Fruit fly (Drosophila melanogaster): ENCODE measurements around the gene CG2217.

The CG2217 gene

dm6 chr3R:30389096-30389495, 33.7 kb downstream of the CG2217 start:
- TF ChIP-seq Vsx2 (GFP tag; optimal IDR thresholded peaks at IDR 0.05; ENCODE audit: partially characterized antibody), result no peak
- TF ChIP-seq Hr78 (GFP tag; optimal IDR thresholded peaks at IDR 0.05), result no peak
- no peak for TF ChIP-seq Rel (GFP tag; optimal IDR thresholded peaks at IDR 0.05)
- no peak for TF ChIP-seq Rel (tag; optimal IDR thresholded peaks at IDR 0.05)
- no peak for TF ChIP-seq Hnf4 (GFP tag; optimal IDR thresholded peaks at IDR 0.05)
- no peak for TF ChIP-seq Dfd (GFP tag; optimal IDR thresholded peaks at IDR 0.05)
- no peak for TF ChIP-seq dsf (GFP tag; optimal IDR thresholded peaks at IDR 0.05; ENCODE audit: borderline replicate concordance)
- TF ChIP-seq psq (GFP tag; optimal IDR thresholded peaks at IDR 0.05), result no peak
- TF ChIP-seq dmrt93B (GFP tag; optimal IDR thresholded peaks at IDR 0.05), result no peak
- no peak for TF ChIP-seq Mio (GFP tag; optimal IDR thresholded peaks at IDR 0.05)
- no peak for TF ChIP-seq N (GFP tag; optimal IDR thresholded peaks at IDR 0.05)
- no peak for TF ChIP-seq CG9705 (GFP tag; optimal IDR thresholded peaks at IDR 0.05)
- TF ChIP-seq lola (GFP tag; optimal IDR thresholded peaks at IDR 0.05), result no peak
- TF ChIP-seq Hr83 (GFP tag; optimal IDR thresholded peaks at IDR 0.05; ENCODE audit: poor library complexity, severe bottlenecking), result peak; percentile 36
- TF ChIP-seq sv (GFP tag; optimal IDR thresholded peaks at IDR 0.05), result no peak
- peak; percentile 39 to 79 for TF ChIP-seq dl (GFP tag; optimal IDR thresholded peaks at IDR 0.05; ENCODE audit: insufficient read depth in 1 of 2, partially characterized antibody in 2 of 2)
- TF ChIP-seq fru (GFP tag; optimal IDR thresholded peaks at IDR 0.05), result no peak
- no peak for TF ChIP-seq woc (GFP tag; optimal IDR thresholded peaks at IDR 0.05)
- TF ChIP-seq GATAd (GFP tag; optimal IDR thresholded peaks at IDR 0.05), result no peak
- no peak for TF ChIP-seq rgr (GFP tag; optimal IDR thresholded peaks at IDR 0.05)
- TF ChIP-seq sage (GFP tag; optimal IDR thresholded peaks at IDR 0.05), result peak; percentile 53
- TF ChIP-seq Sp1 (GFP tag; optimal IDR thresholded peaks at IDR 0.05), result no peak
- peak; percentile 11 for TF ChIP-seq CrebA (GFP tag; optimal IDR thresholded peaks at IDR 0.05; ENCODE audit: borderline replicate concordance)
- TF ChIP-seq Myc (optimal IDR thresholded peaks at IDR 0.05), result no peak
- TF ChIP-seq Jra (GFP tag; optimal IDR thresholded peaks at IDR 0.05), result no peak
- TF ChIP-seq jim (GFP tag; optimal IDR thresholded peaks at IDR 0.05), result no peak
- no peak for TF ChIP-seq usp (GFP tag; optimal IDR thresholded peaks at IDR 0.05)
- TF ChIP-seq tai (GFP tag; optimal IDR thresholded peaks at IDR 0.05), result no peak
- TF ChIP-seq Dif (GFP tag; optimal IDR thresholded peaks at IDR 0.05; ENCODE audit: partially characterized antibody), result peak; percentile 83
- TF ChIP-seq h (GFP tag; optimal IDR thresholded peaks at IDR 0.05), result no peak
- TF ChIP-seq brk (GFP tag; optimal IDR thresholded peaks at IDR 0.05), result peak; percentile 29

dm6 chr3R:30388215-30388871, 34.4 kb downstream of the CG2217 start:
- no peak for TF ChIP-seq Hr78 (GFP tag; optimal IDR thresholded peaks at IDR 0.05)
- TF ChIP-seq tai (GFP tag; optimal IDR thresholded peaks at IDR 0.05), result peak; percentile 88
- peak; percentile 19 to 78 for TF ChIP-seq dl (GFP tag; optimal IDR thresholded peaks at IDR 0.05; ENCODE audit: insufficient read depth in 1 of 2, partially characterized antibody in 2 of 2)
- TF ChIP-seq jim (GFP tag; optimal IDR thresholded peaks at IDR 0.05), result no peak
- peak; percentile 95 for TF ChIP-seq woc (GFP tag; optimal IDR thresholded peaks at IDR 0.05)
- peak; percentile 60 for TF ChIP-seq dsf (GFP tag; optimal IDR thresholded peaks at IDR 0.05; ENCODE audit: borderline replicate concordance)
- TF ChIP-seq dmrt93B (GFP tag; optimal IDR thresholded peaks at IDR 0.05), result peak; percentile 98
- TF ChIP-seq fru (GFP tag; optimal IDR thresholded peaks at IDR 0.05), result peak; percentile 95
- TF ChIP-seq lola (GFP tag; optimal IDR thresholded peaks at IDR 0.05), result no peak
- peak; percentile 62 for TF ChIP-seq CG32264 (GFP tag; optimal IDR thresholded peaks at IDR 0.05)
- TF ChIP-seq sv (GFP tag; optimal IDR thresholded peaks at IDR 0.05), result peak; percentile 93
- TF ChIP-seq Sp1 (GFP tag; optimal IDR thresholded peaks at IDR 0.05), result peak; percentile 96
- TF ChIP-seq HLH106 (tag; optimal IDR thresholded peaks at IDR 0.05), result peak; percentile 94
- peak; percentile 4 for TF ChIP-seq usp (GFP tag; optimal IDR thresholded peaks at IDR 0.05)
- TF ChIP-seq CG9705 (GFP tag; optimal IDR thresholded peaks at IDR 0.05), result peak; percentile 94
- TF ChIP-seq brk (GFP tag; optimal IDR thresholded peaks at IDR 0.05), result no peak
- TF ChIP-seq N (GFP tag; optimal IDR thresholded peaks at IDR 0.05), result no peak
- TF ChIP-seq Rel (GFP tag; optimal IDR thresholded peaks at IDR 0.05), result peak; percentile 55
- TF ChIP-seq Rel (tag; optimal IDR thresholded peaks at IDR 0.05), result peak; percentile 33
- TF ChIP-seq psq (GFP tag; optimal IDR thresholded peaks at IDR 0.05), result peak; percentile 93
- TF ChIP-seq Abd-B (GFP tag; optimal IDR thresholded peaks at IDR 0.05), result no peak
- peak; percentile 74 for TF ChIP-seq Dif (GFP tag; optimal IDR thresholded peaks at IDR 0.05; ENCODE audit: partially characterized antibody)
- TF ChIP-seq foxo (GFP tag; optimal IDR thresholded peaks at IDR 0.05), result peak; percentile 61 to 96
- peak; percentile 91 for TF ChIP-seq Jra (GFP tag; optimal IDR thresholded peaks at IDR 0.05)
- peak; percentile 81 for TF ChIP-seq GATAd (GFP tag; optimal IDR thresholded peaks at IDR 0.05)
- TF ChIP-seq br (GFP tag; optimal IDR thresholded peaks at IDR 0.05), result peak; percentile 94
- peak; percentile 93 for TF ChIP-seq OdsH (GFP tag; optimal IDR thresholded peaks at IDR 0.05)
- peak; percentile 74 for TF ChIP-seq Mio (GFP tag; optimal IDR thresholded peaks at IDR 0.05)
- TF ChIP-seq h (GFP tag; optimal IDR thresholded peaks at IDR 0.05), result peak; percentile 90
- peak; percentile 81 for TF ChIP-seq Hr83 (GFP tag; optimal IDR thresholded peaks at IDR 0.05; ENCODE audit: poor library complexity, severe bottlenecking)
- TF ChIP-seq CrebA (GFP tag; optimal IDR thresholded peaks at IDR 0.05; ENCODE audit: borderline replicate concordance), result no peak
- no peak for TF ChIP-seq pan (optimal IDR thresholded peaks at IDR 0.05)
- peak; percentile 70 for TF ChIP-seq sage (GFP tag; optimal IDR thresholded peaks at IDR 0.05)
- TF ChIP-seq rgr (GFP tag; optimal IDR thresholded peaks at IDR 0.05), result peak; percentile 92
- TF ChIP-seq Myc (optimal IDR thresholded peaks at IDR 0.05), result no peak
- TF ChIP-seq Dfd (GFP tag; optimal IDR thresholded peaks at IDR 0.05), result no peak
- TF ChIP-seq Hnf4 (GFP tag; optimal IDR thresholded peaks at IDR 0.05), result peak; percentile 72
- peak; percentile 76 for TF ChIP-seq Vsx2 (GFP tag; optimal IDR thresholded peaks at IDR 0.05; ENCODE audit: partially characterized antibody)
- peak; percentile 96 for TF ChIP-seq ey (GFP tag; optimal IDR thresholded peaks at IDR 0.05)

Measured in whole organism, wandering third instar larva.